Worm (Caenorhabditis elegans): ENCODE data around the gene lgc-22.

DNA sequence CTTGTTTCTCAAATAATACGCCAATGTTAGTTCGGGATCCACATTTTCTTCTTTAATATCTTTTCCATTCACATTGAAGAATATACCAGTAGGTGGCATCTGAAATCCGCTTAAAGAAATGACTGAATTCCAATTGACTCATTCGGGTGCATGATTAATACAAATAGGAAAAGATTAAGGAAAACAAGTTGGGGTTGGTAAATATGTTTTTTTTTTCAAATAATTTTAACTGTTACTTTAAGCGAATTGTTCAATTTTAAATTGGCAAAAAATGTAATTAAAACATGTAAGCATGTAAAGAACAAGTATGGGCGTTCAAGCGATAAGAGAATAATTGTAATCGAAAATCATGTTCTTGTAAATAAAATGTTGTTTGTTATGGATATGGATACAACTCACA is 17.1 kb upstream of the lgc-22 start, which contains the start of gene F15E6.6:
- no peak for TF ChIP-seq him-1 (tag; optimal IDR thresholded peaks at IDR 0.05)
- no peak for TF ChIP-seq W03F9.2 (tag; optimal IDR thresholded peaks at IDR 0.05)
- no peak for TF ChIP-seq dao-5 (tag; optimal IDR thresholded peaks at IDR 0.05)
